Fruit fly (Drosophila melanogaster) whole organism, adult: Measurements from ENCODE around the gene ksh.

Experiments
- CG11617 ChIP-seq: fragments of 200-800 bp; sonication (Bioruptor generic); optimal IDR thresholded peaks from 2 replicates; lab custom pipeline; 2017; ENCODE audit warnings: mild to moderate bottlenecking, missing biosample characterization, missing genetic modification reagents, missing genetic modification characterization
- CG12768 ChIP-seq: fragments of 200-800 bp; sonication (Bioruptor generic); optimal IDR thresholded peaks from 2 replicates; lab custom pipeline; 2017; ENCODE audit warnings: missing biosample characterization, missing genetic modification characterization, mild to moderate bottlenecking, moderate library complexity, missing genetic modification reagents
- CG14711 ChIP-seq: fragments of 200-800 bp; sonication (Bioruptor generic); optimal IDR thresholded peaks from 2 replicates; lab custom pipeline; 2018; ENCODE audit warnings: missing biosample characterization, mild to moderate bottlenecking, missing genetic modification characterization, moderate library complexity
- CG1620 ChIP-seq: fragments of 200-800 bp; sonication (Bioruptor generic); optimal IDR thresholded peaks from 2 replicates; lab custom pipeline; 2016; ENCODE audit warnings: missing biosample characterization, missing genetic modification characterization
- CG33017 ChIP-seq: fragments of 200-800 bp; sonication (Bioruptor generic); optimal IDR thresholded peaks from 2 replicates; lab custom pipeline; 2018; ENCODE audit warnings: missing biosample characterization, mild to moderate bottlenecking, missing genetic modification characterization, moderate library complexity
- CG5204 ChIP-seq: fragments of 200-800 bp; sonication (Bioruptor generic); optimal IDR thresholded peaks from 2 replicates; lab custom pipeline; 2016; ENCODE audit warnings: missing biosample characterization, missing genetic modification characterization
- CG7045 ChIP-seq: fragments of 200-800 bp; sonication (Bioruptor generic); optimal IDR thresholded peaks from 2 replicates; lab custom pipeline; 2017; ENCODE audit warnings: missing biosample characterization, mild to moderate bottlenecking, missing genetic modification characterization
- CG7101 ChIP-seq: fragments of 200-800 bp; sonication (Bioruptor generic); optimal IDR thresholded peaks from 2 replicates; lab custom pipeline; 2018; ENCODE audit warnings: missing biosample characterization, mild to moderate bottlenecking, missing genetic modification characterization, moderate library complexity
- Clk ChIP-seq: fragments of 200-800 bp; sonication (Bioruptor generic); optimal IDR thresholded peaks from 2 replicates; lab custom pipeline; 2017; ENCODE audit warnings: missing biosample characterization, missing genetic modification characterization
- Crg-1 ChIP-seq: fragments of 200-800 bp; sonication (Bioruptor generic); optimal IDR thresholded peaks from 2 replicates; lab custom pipeline; 2016; ENCODE audit warnings: missing biosample characterization, missing genetic modification characterization
- Hr96 ChIP-seq: fragments of 200-800 bp; sonication (Bioruptor generic); optimal IDR thresholded peaks from 2 replicates; lab custom pipeline; 2016; ENCODE audit warnings: missing biosample characterization, missing genetic modification characterization
- Mnt ChIP-seq: fragments of 200-800 bp; sonication (Bioruptor generic); optimal IDR thresholded peaks from 2 replicates; lab custom pipeline; 2016; ENCODE audit warnings: missing biosample characterization, mild to moderate bottlenecking, missing genetic modification characterization
- bab1 ChIP-seq: fragments of 200-800 bp; sonication (Bioruptor generic); optimal IDR thresholded peaks from 3 replicates; lab custom pipeline; 2019; ENCODE audit warnings: missing biosample characterization, mild to moderate bottlenecking, missing genetic modification characterization, moderate library complexity
- cic ChIP-seq: fragments of 200-800 bp; sonication (Bioruptor generic); optimal IDR thresholded peaks from 2 replicates; lab custom pipeline; 2017; ENCODE audit warnings: missing biosample characterization, mild to moderate bottlenecking, missing genetic modification characterization, moderate library complexity
- cnc ChIP-seq, 2 experiments: fragments of >200 bp; optimal IDR thresholded peaks; 2 replicates each; lab custom pipeline; 2017
- kay ChIP-seq: fragments of 200-800 bp; sonication (Bioruptor generic); peaks from one replicate; lab custom pipeline; 2016; ENCODE audit warnings: missing biosample characterization, missing genetic modification characterization, borderline replicate concordance
- ovo ChIP-seq: fragments of 200-800 bp; sonication (Bioruptor generic); optimal IDR thresholded peaks from 2 replicates; lab custom pipeline; 2016; ENCODE audit warnings: missing biosample characterization, missing genetic modification characterization
- pad ChIP-seq: fragments of 200-800 bp; sonication (Bioruptor generic); optimal IDR thresholded peaks from 3 replicates; lab custom pipeline; 2017; ENCODE audit warnings: missing biosample characterization, missing genetic modification characterization, mild to moderate bottlenecking, moderate library complexity, missing genetic modification reagents
- tj ChIP-seq: fragments of 200-800 bp; sonication (Bioruptor generic); optimal IDR thresholded peaks from 3 replicates; lab custom pipeline; 2017; ENCODE audit warnings: missing biosample characterization, mild to moderate bottlenecking, missing genetic modification characterization, moderate library complexity
- toe ChIP-seq: fragments of 200-800 bp; sonication (Bioruptor generic); optimal IDR thresholded peaks from 2 replicates; lab custom pipeline; 2016; ENCODE audit warnings: missing biosample characterization, missing genetic modification characterization

ksh gene

DNA sequence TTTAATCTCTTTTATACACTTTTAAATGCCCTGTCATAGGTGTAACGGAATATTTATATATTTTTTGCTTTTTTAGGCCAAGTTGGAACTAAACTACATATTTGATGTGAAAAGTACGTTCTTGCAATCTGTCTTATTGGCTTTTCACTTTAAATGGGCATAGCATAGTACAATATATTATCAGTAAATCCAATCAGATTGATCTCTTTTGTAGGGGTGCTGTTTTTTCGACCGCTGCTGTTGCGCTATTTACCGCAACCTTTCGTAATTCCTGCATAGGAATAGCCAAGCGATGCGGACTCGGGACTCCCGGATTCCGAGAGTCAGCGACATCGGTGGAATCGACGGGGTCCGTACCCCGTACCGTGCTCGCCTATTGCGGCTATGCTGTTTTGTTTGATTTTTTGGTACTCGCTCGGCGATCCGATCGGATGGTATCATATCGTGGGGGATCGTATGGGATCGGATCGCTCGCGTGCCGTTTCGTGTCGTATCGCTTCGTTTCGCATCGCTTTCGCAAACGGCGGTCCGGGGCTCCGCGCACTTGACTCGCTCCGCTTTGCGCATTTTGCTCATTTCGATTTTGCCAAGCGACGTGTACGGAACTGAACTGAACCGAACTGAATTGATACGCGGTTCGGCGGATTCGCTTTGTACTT, 3.1 kb upstream of the ksh start:
- TF ChIP-seq bab1: peak; percentile 42
- TF ChIP-seq ovo (GFP tag; lab: Kevin White, UChicago): peak; percentile 83
- peak; percentile 68 for TF ChIP-seq cic (GFP tag; lab: Kevin White, UChicago)
- TF ChIP-seq Mnt (GFP tag; lab: Kevin White, UChicago): peak; percentile 81
- peak; percentile 48 for TF ChIP-seq CG7101
- TF ChIP-seq Hr96: peak; percentile 49
- no peak for TF ChIP-seq CG5204
- no peak for TF ChIP-seq CG11617 (GFP tag; lab: Kevin White, UChicago)
- TF ChIP-seq CG12768 (GFP tag; lab: Kevin White, UChicago): peak; percentile 68
- no peak for TF ChIP-seq Clk (GFP tag; lab: Kevin White, UChicago)
- peak; percentile 50 for TF ChIP-seq tj (GFP tag; lab: Kevin White, UChicago)
- TF ChIP-seq CG1620 (GFP tag; lab: Kevin White, UChicago): no peak
- TF ChIP-seq CG33017: peak; percentile 29

DNA sequence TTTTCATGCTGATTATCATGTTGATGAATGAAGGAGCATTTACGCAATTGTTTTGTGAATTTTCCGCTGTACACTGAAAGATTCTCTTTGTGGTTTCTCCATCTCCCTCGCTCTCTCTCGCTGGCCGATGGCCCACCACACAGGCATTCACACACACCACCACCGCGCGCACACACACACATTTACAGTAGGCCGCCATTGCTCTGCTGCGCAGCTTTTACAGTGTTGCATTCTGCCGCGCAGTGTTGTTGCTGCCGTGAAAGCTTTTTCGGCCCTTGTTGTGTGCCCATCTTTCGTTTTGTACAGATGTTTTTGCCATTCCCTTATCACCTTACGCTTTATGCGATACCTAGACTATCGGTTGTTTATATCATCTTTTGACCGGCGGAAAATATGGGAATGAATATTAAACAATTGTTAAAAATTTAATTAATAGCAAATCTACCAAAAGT, 2.0 kb upstream of the ksh start:
- TF ChIP-seq pad: peak; percentile 49
- TF ChIP-seq cnc (optimal IDR thresholded peaks at IDR 0.05; lab: Kevin White, UChicago): no peak
- peak; percentile 59 for TF ChIP-seq ovo (GFP tag; lab: Kevin White, UChicago)
- TF ChIP-seq CG7045 (GFP tag; lab: Kevin White, UChicago): no peak
- peak; percentile 55 for TF ChIP-seq CG7101
- peak; percentile 25 for TF ChIP-seq toe
- peak; percentile 73 for TF ChIP-seq Crg-1
- TF ChIP-seq cic (GFP tag; lab: Kevin White, UChicago): peak; percentile 58
- TF ChIP-seq CG14711 (tag; lab: Kevin White, UChicago): peak; percentile 49
- TF ChIP-seq Mnt (GFP tag; lab: Kevin White, UChicago): peak; percentile 83
- no peak for TF ChIP-seq CG12768 (GFP tag; lab: Kevin White, UChicago)
- TF ChIP-seq CG1620 (GFP tag; lab: Kevin White, UChicago): peak; percentile 47
- TF ChIP-seq bab1: peak; percentile 61
- TF ChIP-seq CG11617 (GFP tag; lab: Kevin White, UChicago): peak; percentile 15
- peak; percentile 77 for TF ChIP-seq Hr96

DNA sequence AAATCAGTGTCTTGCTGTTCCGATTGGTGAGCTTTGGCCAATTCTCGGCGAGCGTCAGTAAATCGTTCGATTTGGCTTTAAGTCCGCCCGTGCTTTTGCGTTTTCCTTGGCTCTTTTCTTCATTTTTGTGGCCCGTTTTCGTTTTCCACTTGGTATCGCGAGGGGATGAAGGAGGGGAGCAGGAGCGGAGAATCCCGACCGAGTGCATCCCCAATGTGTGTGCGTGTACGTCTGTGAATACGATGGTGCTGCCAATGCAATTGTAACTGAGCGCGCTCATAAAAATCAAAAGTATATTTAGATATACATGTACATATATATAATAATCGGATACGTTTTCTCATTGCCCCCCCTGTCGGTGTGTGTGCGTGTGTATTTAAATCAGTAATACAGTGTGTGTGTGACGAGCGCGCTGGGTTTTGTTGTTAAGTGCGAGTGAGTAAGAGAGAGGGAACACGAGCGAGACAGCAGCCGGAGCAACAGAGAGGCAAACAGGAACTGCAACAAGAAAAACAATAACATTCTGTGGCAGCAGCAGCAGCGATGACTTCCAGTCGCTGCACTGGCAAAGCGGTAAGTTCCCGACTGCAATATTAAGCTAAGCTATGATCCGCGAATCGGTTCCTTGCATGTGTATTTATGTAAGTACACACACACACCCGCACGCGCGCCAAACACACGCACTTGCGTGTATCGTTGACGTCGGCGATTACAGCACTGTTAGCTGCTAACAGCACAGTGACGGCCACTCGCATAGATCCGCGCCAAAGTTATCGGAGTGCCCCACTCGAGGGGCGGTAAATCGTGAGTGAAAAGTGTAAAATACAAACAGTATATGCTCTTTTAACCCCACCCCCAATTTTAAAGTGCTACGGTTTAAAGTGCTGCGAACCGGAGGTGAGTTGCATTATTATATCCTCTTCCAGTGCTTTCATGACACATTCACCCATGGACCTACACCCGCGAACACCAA, 1.1 kb upstream of the ksh start:
- TF ChIP-seq kay (GFP tag; lab: Kevin White, UChicago) (no peak), CG14711 (tag; lab: Kevin White, UChicago) (no peak), CG33017 (no peak), Mnt (GFP tag; lab: Kevin White, UChicago) (peak; percentile 17), tj (GFP tag; lab: Kevin White, UChicago) (peak; percentile 92), CG7101 (peak; percentile 30), CG12768 (GFP tag; lab: Kevin White, UChicago) (peak; percentile 22)

DNA sequence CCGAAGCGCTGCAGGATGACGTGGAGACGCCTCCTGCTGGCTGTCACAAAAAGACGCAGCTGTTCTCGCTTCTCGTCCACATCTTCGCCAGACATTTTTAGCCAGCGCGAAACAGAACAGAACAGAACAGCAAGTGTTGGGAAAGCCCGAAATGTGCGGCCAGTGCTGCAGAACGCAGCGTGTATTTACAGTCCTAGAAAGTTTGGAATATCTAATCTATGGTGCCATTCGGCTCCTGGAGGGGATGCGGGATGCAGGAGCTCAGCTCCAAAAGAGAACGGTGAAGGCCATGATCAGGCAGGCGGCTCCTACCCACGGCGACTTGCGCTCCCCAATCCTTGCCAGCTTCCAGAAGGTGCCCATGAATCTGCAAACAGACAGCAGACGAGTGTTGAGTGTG, 507 bp downstream of the ksh start, which contains the start of gene CG12204:
CG12204 (minus strand) TSS at position 117 of the 400 bp plus-strand sequence.
- peak; percentile 16 for TF ChIP-seq CG14711 (tag; lab: Kevin White, UChicago)
- no peak for TF ChIP-seq tj (GFP tag; lab: Kevin White, UChicago)
- no peak for TF ChIP-seq toe
- no peak for TF ChIP-seq kay (GFP tag; lab: Kevin White, UChicago)
- no peak for TF ChIP-seq bab1
- peak; percentile 29 for TF ChIP-seq CG11617 (GFP tag; lab: Kevin White, UChicago)
- TF ChIP-seq CG12768 (GFP tag; lab: Kevin White, UChicago): peak; percentile 20
- no peak for TF ChIP-seq CG33017
- TF ChIP-seq Crg-1: peak; percentile 6
- peak; percentile 59 for TF ChIP-seq Mnt (GFP tag; lab: Kevin White, UChicago)
- TF ChIP-seq Clk (GFP tag; lab: Kevin White, UChicago): no peak
- peak; percentile 33 for TF ChIP-seq CG7101
- no peak for TF ChIP-seq cic (GFP tag; lab: Kevin White, UChicago)
- TF ChIP-seq pad: peak; percentile 61
- TF ChIP-seq Hr96: no peak
- TF ChIP-seq CG7045 (GFP tag; lab: Kevin White, UChicago): no peak
- TF ChIP-seq CG5204: no peak
- peak; percentile 47 for TF ChIP-seq CG1620 (GFP tag; lab: Kevin White, UChicago)
- TF ChIP-seq ovo (GFP tag; lab: Kevin White, UChicago): no peak
- no peak for TF ChIP-seq cnc (optimal IDR thresholded peaks at IDR 0.05; lab: Kevin White, UChicago)

DNA sequence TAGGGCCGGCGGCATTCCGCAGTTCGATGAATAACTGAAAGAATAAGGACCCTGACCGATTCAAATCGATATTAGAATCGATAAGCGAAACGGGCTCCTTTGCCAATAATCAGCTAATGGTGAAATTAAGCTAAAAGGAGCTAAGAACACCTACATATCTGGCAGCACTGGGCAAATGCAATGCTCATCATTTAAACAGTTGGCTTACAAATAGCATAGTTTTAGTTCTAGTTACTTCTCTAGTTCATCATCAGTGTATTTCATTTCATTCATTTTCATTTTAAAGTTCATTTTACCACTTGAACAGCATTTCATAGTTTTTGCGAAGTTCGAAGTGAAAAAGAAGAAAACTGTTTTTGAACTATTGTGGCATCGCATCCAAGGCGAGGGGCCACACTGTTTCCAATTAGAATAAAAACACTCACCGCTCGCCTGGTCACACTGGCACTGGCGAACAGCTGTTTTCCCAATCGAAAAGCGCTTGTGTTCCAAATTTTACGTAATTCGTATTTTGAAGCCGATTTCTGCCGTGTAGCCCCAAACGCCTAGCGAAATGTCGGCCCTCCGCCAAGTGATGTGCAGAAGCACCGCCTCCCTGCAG, 2.7 kb downstream of the ksh start, which contains the start of the genes pcm and ND-18:
pcm (minus strand) TSS at position 28 of the 601 bp plus-strand sequence.
ND-18 (plus strand) TSS at position 438 of the 601 bp plus-strand sequence.
- TF ChIP-seq CG5204 (no peak), tj (GFP tag; lab: Kevin White, UChicago) (peak; percentile 49), CG11617 (GFP tag; lab: Kevin White, UChicago) (peak; percentile 15), kay (GFP tag; lab: Kevin White, UChicago) (no peak), Clk (GFP tag; lab: Kevin White, UChicago) (no peak), CG7045 (GFP tag; lab: Kevin White, UChicago) (no peak), bab1 (peak; percentile 15), Mnt (GFP tag; lab: Kevin White, UChicago) (peak; percentile 66), cic (GFP tag; lab: Kevin White, UChicago) (no peak), ovo (GFP tag; lab: Kevin White, UChicago) (peak; percentile 16), CG12768 (GFP tag; lab: Kevin White, UChicago) (no peak)
